Fruit fly (Drosophila melanogaster): ENCODE measurements around the gene CG7772.
A peak's percentile ranks its signal among the peaks of the same experiment; 100 is the strongest.

CG7772 gene

dm6 chrX:17865103-17865502, 42.0 kb downstream of the CG7772 start (continued):
- TF ChIP-seq E2f2 (GFP tag; IDR thresholded peaks at IDR 0.05) (no peak), pb (GFP tag; optimal IDR thresholded peaks at IDR 0.05) (no peak), CG5180 (GFP tag; optimal IDR thresholded peaks at IDR 0.05) (no peak), hkb (optimal IDR thresholded peaks at IDR 0.05) (no peak), hkb (GFP tag; IDR thresholded peaks at IDR 0.05) (peak; percentile 30; the same call in 1 of the 2 replicates), otp (GFP tag; IDR thresholded peaks at IDR 0.05) (no peak), yki (optimal IDR thresholded peaks at IDR 0.05) (no peak), CG7963 (GFP tag; IDR thresholded peaks at IDR 0.05; ENCODE audit: partially characterized antibody) (no peak), CG2116 (GFP tag; optimal IDR thresholded peaks at IDR 0.05) (peak; percentile 91), CG17802 (tag; optimal IDR thresholded peaks at IDR 0.05) (no peak), CG2712 (tag; optimal IDR thresholded peaks at IDR 0.05) (no peak), CG10147 (GFP tag; optimal IDR thresholded peaks at IDR 0.05) (no peak), D (optimal IDR thresholded peaks at IDR 0.05) (no peak), D (GFP tag; optimal IDR thresholded peaks at IDR 0.05) (no peak), klu (GFP tag; IDR thresholded peaks at IDR 0.05) (no peak), insv (GFP tag; optimal IDR thresholded peaks at IDR 0.05) (no peak), Elba2 (GFP tag; optimal IDR thresholded peaks at IDR 0.05) (peak; percentile 16), Fer1 (GFP tag; optimal IDR thresholded peaks at IDR 0.05) (no peak), Hr39 (optimal IDR thresholded peaks at IDR 0.05) (no peak), Sox100B (GFP tag; optimal IDR thresholded peaks at IDR 0.05) (peak; percentile 18), sens (GFP tag) (peak; percentile 22), Ets97D (GFP tag; optimal IDR thresholded peaks at IDR 0.05) (peak; percentile 62), CG10543 (GFP tag; optimal IDR thresholded peaks at IDR 0.05) (no peak), jing (GFP tag; optimal IDR thresholded peaks at IDR 0.05) (no peak), CG8290 (GFP tag; optimal IDR thresholded peaks at IDR 0.05) (peak; percentile 41), CG8290 (tag; optimal IDR thresholded peaks at IDR 0.05) (peak in 1 of 2 experiments; percentile 31), Deaf1 (tag; optimal IDR thresholded peaks at IDR 0.05) (no peak), sim (GFP tag; IDR thresholded peaks at IDR 0.05) (no peak), unc-4 (GFP tag; IDR thresholded peaks at IDR 0.05; ENCODE audit: partially characterized antibody) (no peak), gce (GFP tag; IDR thresholded peaks at IDR 0.05) (no peak), CG3995 (GFP tag; optimal IDR thresholded peaks at IDR 0.05) (no peak), CG4424 (GFP tag; optimal IDR thresholded peaks at IDR 0.05) (no peak), CG33557 (GFP tag; optimal IDR thresholded peaks at IDR 0.05) (peak; percentile 25), Opbp (GFP tag; IDR thresholded peaks at IDR 0.05; ENCODE audit: partially characterized antibody) (no peak), Eip74EF (GFP tag; optimal IDR thresholded peaks at IDR 0.05) (no peak), D19A (tag; optimal IDR thresholded peaks at IDR 0.05) (no peak), bab2 (GFP tag; optimal IDR thresholded peaks at IDR 0.05) (no peak), stc (GFP tag; IDR thresholded peaks at IDR 0.05) (no peak), CG4707 (GFP tag; optimal IDR thresholded peaks at IDR 0.05) (peak; percentile 23), Aef1 (GFP tag; IDR thresholded peaks at IDR 0.05) (no peak), fd102C (GFP tag; optimal IDR thresholded peaks at IDR 0.05) (peak; percentile 71), Sry-δ (GFP tag; optimal IDR thresholded peaks at IDR 0.05) (no peak), CG9932 (GFP tag; IDR thresholded peaks at IDR 0.05) (no peak), Dip2 (GFP tag; IDR thresholded peaks at IDR 0.05) (no peak), CG14965 (GFP tag; optimal IDR thresholded peaks at IDR 0.05; ENCODE audit: borderline replicate concordance) (no peak), D19B (GFP tag; optimal IDR thresholded peaks at IDR 0.05) (no peak), Adf1 (GFP tag; IDR thresholded peaks at IDR 0.05) (no peak), salm (tag; optimal IDR thresholded peaks at IDR 0.05) (no peak)

Measured in whole organism, embryonic.